Worm (Caenorhabditis elegans) whole organism, L1 larva: ENCODE measurements around the gene F11C1.1.

Experiments
- C34B4.2 ChIP-seq: sonication (generic microtip); optimal IDR thresholded peaks from 2 replicates; lab custom pipeline; 2017; ENCODE audit warnings: mild to moderate bottlenecking, missing genetic modification characterization, missing compliant biosample characterization
- Y116A8C.19 ChIP-seq: sonication (generic microtip); optimal IDR thresholded peaks from 2 replicates; lab custom pipeline; 2016; ENCODE audit warnings: missing compliant biosample characterization, missing genetic modification characterization, borderline replicate concordance
- alr-1 ChIP-seq: fragments of 200-800 bp; sonication (Bioruptor generic); optimal IDR thresholded peaks from 2 replicates; lab custom pipeline; 2018; ENCODE audit warnings: borderline replicate concordance, mild to moderate bottlenecking, missing genetic modification characterization, missing compliant biosample characterization
- ceh-82 ChIP-seq, 3 experiments: fragments of 150-350 bp in 1 of 3; sonication (generic microtip) in 2 of 3; optimal IDR thresholded peaks; 2 replicates each; lab custom pipeline; 2014 to 2017; ENCODE audit warnings: missing biosample characterization in 3 of 3, missing genetic modification characterization in 3 of 3
- ceh-88 ChIP-seq: fragments of 200-800 bp; sonication (Bioruptor generic); IDR thresholded peaks from 2 replicates; pipeline ENCODE4 v1.3.6; 2022; ENCODE audit warnings: missing genetic modification characterization, missing compliant biosample characterization
- ceh-90 ChIP-seq: sonication (generic microtip); optimal IDR thresholded peaks from 2 replicates; lab custom pipeline; 2016; ENCODE audit warnings: missing genetic modification characterization, missing compliant biosample characterization
- ces-1 ChIP-seq: fragments of 150-350 bp; optimal IDR thresholded peaks from 2 replicates; lab custom pipeline; 2014; ENCODE audit warnings: missing biosample characterization, missing genetic modification reagents, missing genetic modification characterization
- dsc-1 ChIP-seq: sonication (generic microtip); optimal IDR thresholded peaks from 2 replicates; lab custom pipeline; 2016; ENCODE audit warnings: mild to moderate bottlenecking, missing genetic modification characterization, missing compliant biosample characterization
- efl-3 ChIP-seq: fragments of 200-800 bp; sonication (Bioruptor generic); optimal IDR thresholded peaks from 2 replicates; lab custom pipeline; 2018; ENCODE audit warnings: mild to moderate bottlenecking, missing genetic modification characterization, missing compliant biosample characterization
- egl-13 ChIP-seq: sonication (generic microtip); optimal IDR thresholded peaks from 2 replicates; lab custom pipeline; 2016; ENCODE audit warnings: missing genotype, missing genetic modification reagents, missing genetic modification characterization, missing compliant biosample characterization
- egl-27 ChIP-seq, 2 experiments: fragments of 150-350 bp in 1 of 2; sonication (generic microtip); optimal IDR thresholded peaks; 3 replicates each; lab custom pipeline; 2017 to 2018; ENCODE audit warnings: missing biosample characterization in 2 of 2, missing genetic modification characterization in 2 of 2, missing genetic modification reagents in 2 of 2
- elt-2 ChIP-seq: sonication (generic microtip); optimal IDR thresholded peaks from 2 replicates; lab custom pipeline; 2016; ENCODE audit warnings: missing genetic modification characterization, mild to moderate bottlenecking, inconsistent platforms, missing compliant biosample characterization, missing genetic modification reagents
- elt-3 ChIP-seq, 6 experiments: fragments of 150-350 bp in 1 of 6; sonication (generic microtip); optimal IDR thresholded peaks; 2 replicates each; lab custom pipeline; 2017 to 2018; ENCODE audit warnings: missing biosample characterization in 6 of 6, missing genetic modification characterization in 6 of 6, inconsistent platforms in 1 of 6
- ets-5 ChIP-seq: fragments of 200-800 bp; sonication (Bioruptor generic); IDR thresholded peaks from 2 replicates; pipeline ENCODE4 v1.3.6; 2022; ENCODE audit warnings: missing genetic modification characterization, missing compliant biosample characterization
- fkh-10 ChIP-seq: sonication (generic microtip); optimal IDR thresholded peaks from 2 replicates; lab custom pipeline; 2017; ENCODE audit warnings: missing biosample characterization, missing genetic modification reagents, missing genetic modification characterization
- fkh-8 ChIP-seq: sonication (generic microtip); optimal IDR thresholded peaks from 2 replicates; lab custom pipeline; 2016; ENCODE audit warnings: mild to moderate bottlenecking, missing genetic modification characterization, missing compliant biosample characterization
- fos-1 ChIP-seq: fragments of 150-350 bp; optimal IDR thresholded peaks from 2 replicates; lab custom pipeline; 2014; ENCODE audit warnings: missing biosample characterization, missing genetic modification characterization
- hlh-17 ChIP-seq: fragments of 200-800 bp; sonication (Bioruptor generic); optimal IDR thresholded peaks from 2 replicates; lab custom pipeline; 2018; ENCODE audit warnings: missing genetic modification characterization, mild to moderate bottlenecking, missing compliant biosample characterization, moderate library complexity, borderline replicate concordance
- irx-1 ChIP-seq: sonication (generic microtip); optimal IDR thresholded peaks from 2 replicates; lab custom pipeline; 2016; ENCODE audit warnings: missing genetic modification characterization, missing compliant biosample characterization
- isw-1 ChIP-seq: fragments of 200-800 bp; sonication (Bioruptor generic); IDR thresholded peaks from 2 replicates; pipeline ENCODE4 v1.3.6; 2022; ENCODE audit warnings: missing genetic modification characterization, missing compliant biosample characterization
- jun-1 ChIP-seq: fragments of 150-350 bp; optimal IDR thresholded peaks from 2 replicates; lab custom pipeline; 2014; ENCODE audit warnings: missing biosample characterization, missing genetic modification reagents, missing genetic modification characterization
- lin-13 ChIP-seq: fragments of 150-350 bp; optimal IDR thresholded peaks from 2 replicates; lab custom pipeline; 2014; ENCODE audit warnings: missing biosample characterization, missing genetic modification reagents, missing genetic modification characterization
- lin-14 ChIP-seq: fragments of 200-800 bp; sonication (Bioruptor generic); optimal IDR thresholded peaks from 2 replicates; lab custom pipeline; 2018; ENCODE audit warnings: mild to moderate bottlenecking, missing genetic modification characterization, moderate library complexity, missing compliant biosample characterization
- lin-35 ChIP-seq, 2 experiments: fragments of 150-350 bp; optimal IDR thresholded peaks; 2 replicates each; lab custom pipeline; 2014; ENCODE audit warnings: missing biosample characterization in 2 of 2, missing genetic modification characterization in 2 of 2, missing genetic modification reagents in 2 of 2
- lin-39 ChIP-seq: fragments of 150-350 bp; optimal IDR thresholded peaks from 2 replicates; lab custom pipeline; 2014; ENCODE audit warnings: missing biosample characterization, missing genetic modification reagents, missing genetic modification characterization
- lir-3 ChIP-seq: sonication (generic microtip); optimal IDR thresholded peaks from 2 replicates; lab custom pipeline; 2016; ENCODE audit warnings: mild to moderate bottlenecking, missing genetic modification characterization, moderate library complexity, missing compliant biosample characterization; ENCODE audit not compliant: poor library complexity
- lsy-2 ChIP-seq, 2 experiments: fragments of 150-350 bp; optimal IDR thresholded peaks; 2 replicates each; lab custom pipeline; 2014; ENCODE audit warnings: missing biosample characterization in 2 of 2, missing genetic modification characterization in 2 of 2
- mab-9 ChIP-seq: fragments of 200-800 bp; sonication (Bioruptor generic); IDR thresholded peaks from 2 replicates; pipeline ENCODE4 v1.3.6; 2022; ENCODE audit warnings: missing genetic modification reagents, missing genetic modification characterization, missing compliant biosample characterization
- mdl-1 ChIP-seq, 2 experiments: fragments of 150-350 bp; optimal IDR thresholded peaks; 2 replicates each; lab custom pipeline; 2014 to 2017; ENCODE audit warnings: missing biosample characterization in 2 of 2, missing genetic modification characterization in 2 of 2, inconsistent platforms in 1 of 2
- mef-2 ChIP-seq: fragments of 150-350 bp; optimal IDR thresholded peaks from 2 replicates; lab custom pipeline; 2014; ENCODE audit warnings: missing biosample characterization, missing genetic modification characterization
- mep-1 ChIP-seq: fragments of 150-350 bp; optimal IDR thresholded peaks from 2 replicates; lab custom pipeline; 2014; ENCODE audit warnings: missing biosample characterization, missing genetic modification characterization
- nhr-11 ChIP-seq: fragments of 150-350 bp; optimal IDR thresholded peaks from 2 replicates; lab custom pipeline; 2014; ENCODE audit warnings: missing biosample characterization, missing genetic modification characterization
- nhr-12 ChIP-seq: sonication (generic microtip); optimal IDR thresholded peaks from 2 replicates; lab custom pipeline; 2017; ENCODE audit warnings: missing biosample characterization, missing genetic modification characterization
- nhr-19 ChIP-seq: fragments of 200-800 bp; sonication (Bioruptor generic); conservative IDR thresholded peaks from 2 replicates; pipeline ENCODE4 v1.3.6; 2022; ENCODE audit warnings: missing genetic modification characterization, missing compliant biosample characterization
- nhr-20 ChIP-seq: sonication (generic microtip); optimal IDR thresholded peaks from 2 replicates; lab custom pipeline; 2016; ENCODE audit warnings: mild to moderate bottlenecking, missing genetic modification characterization, missing compliant biosample characterization
- nhr-237 ChIP-seq: fragments of 150-350 bp; optimal IDR thresholded peaks from 2 replicates; lab custom pipeline; 2014; ENCODE audit warnings: missing biosample characterization, missing genetic modification characterization
- nhr-71 ChIP-seq: sonication (generic microtip); optimal IDR thresholded peaks from 2 replicates; lab custom pipeline; 2016; ENCODE audit warnings: mild to moderate bottlenecking, missing genetic modification characterization, moderate library complexity, missing compliant biosample characterization
- nhr-76 ChIP-seq: sonication (generic microtip); optimal IDR thresholded peaks from 2 replicates; lab custom pipeline; 2017; ENCODE audit warnings: missing biosample characterization, missing genetic modification characterization
- nhr-84 ChIP-seq: sonication (generic microtip); optimal IDR thresholded peaks from 2 replicates; lab custom pipeline; 2017; ENCODE audit warnings: missing biosample characterization, missing genetic modification characterization
- pag-3 ChIP-seq: sonication (generic microtip); optimal IDR thresholded peaks from 2 replicates; lab custom pipeline; 2017; ENCODE audit warnings: missing genetic modification characterization, mild to moderate bottlenecking, missing compliant biosample characterization, antibody characterized with exemption, borderline replicate concordance; ENCODE audit not compliant: insufficient read depth
- pqm-1 ChIP-seq: sonication (generic microtip); optimal IDR thresholded peaks from 3 replicates; lab custom pipeline; 2017; ENCODE audit warnings: missing biosample characterization, missing genetic modification characterization
- rnt-1 ChIP-seq: sonication (generic microtip); optimal IDR thresholded peaks from 2 replicates; lab custom pipeline; 2016; ENCODE audit warnings: mild to moderate bottlenecking, missing genetic modification characterization, moderate library complexity, missing compliant biosample characterization
- sup-37 ChIP-seq: fragments of 200-800 bp; sonication (Bioruptor generic); optimal IDR thresholded peaks from 2 replicates; lab custom pipeline; 2018; ENCODE audit warnings: mild to moderate bottlenecking, missing genetic modification characterization, missing compliant biosample characterization
- swsn-7 ChIP-seq: sonication (generic microtip); optimal IDR thresholded peaks from 2 replicates; lab custom pipeline; 2016; ENCODE audit warnings: missing genetic modification characterization, missing compliant biosample characterization
- tbx-2 ChIP-seq: sonication (generic microtip); optimal IDR thresholded peaks from 2 replicates; lab custom pipeline; 2016; ENCODE audit warnings: missing genetic modification characterization, missing compliant biosample characterization
- unc-86 ChIP-seq: sonication (generic microtip); optimal IDR thresholded peaks from 2 replicates; lab custom pipeline; 2016; ENCODE audit warnings: missing genetic modification characterization, missing compliant biosample characterization
- unc-98 ChIP-seq: fragments of 200-800 bp; sonication (Bioruptor generic); IDR thresholded peaks from 2 replicates; pipeline ENCODE4 v1.3.6; 2022; ENCODE audit warnings: missing genetic modification characterization, missing compliant biosample characterization
- vab-15 ChIP-seq: sonication (generic microtip); optimal IDR thresholded peaks from 2 replicates; lab custom pipeline; 2017; ENCODE audit warnings: missing genotype, mild to moderate bottlenecking, missing genetic modification characterization, missing compliant biosample characterization
- xbp-1 ChIP-seq: sonication (generic microtip); optimal IDR thresholded peaks from 2 replicates; lab custom pipeline; 2016; ENCODE audit warnings: missing genetic modification characterization, missing compliant biosample characterization
- zag-1 ChIP-seq: fragments of 150-350 bp; optimal IDR thresholded peaks from 2 replicates; lab custom pipeline; 2014; ENCODE audit warnings: missing biosample characterization, missing genetic modification characterization

Gene F11C1.1

DNA sequence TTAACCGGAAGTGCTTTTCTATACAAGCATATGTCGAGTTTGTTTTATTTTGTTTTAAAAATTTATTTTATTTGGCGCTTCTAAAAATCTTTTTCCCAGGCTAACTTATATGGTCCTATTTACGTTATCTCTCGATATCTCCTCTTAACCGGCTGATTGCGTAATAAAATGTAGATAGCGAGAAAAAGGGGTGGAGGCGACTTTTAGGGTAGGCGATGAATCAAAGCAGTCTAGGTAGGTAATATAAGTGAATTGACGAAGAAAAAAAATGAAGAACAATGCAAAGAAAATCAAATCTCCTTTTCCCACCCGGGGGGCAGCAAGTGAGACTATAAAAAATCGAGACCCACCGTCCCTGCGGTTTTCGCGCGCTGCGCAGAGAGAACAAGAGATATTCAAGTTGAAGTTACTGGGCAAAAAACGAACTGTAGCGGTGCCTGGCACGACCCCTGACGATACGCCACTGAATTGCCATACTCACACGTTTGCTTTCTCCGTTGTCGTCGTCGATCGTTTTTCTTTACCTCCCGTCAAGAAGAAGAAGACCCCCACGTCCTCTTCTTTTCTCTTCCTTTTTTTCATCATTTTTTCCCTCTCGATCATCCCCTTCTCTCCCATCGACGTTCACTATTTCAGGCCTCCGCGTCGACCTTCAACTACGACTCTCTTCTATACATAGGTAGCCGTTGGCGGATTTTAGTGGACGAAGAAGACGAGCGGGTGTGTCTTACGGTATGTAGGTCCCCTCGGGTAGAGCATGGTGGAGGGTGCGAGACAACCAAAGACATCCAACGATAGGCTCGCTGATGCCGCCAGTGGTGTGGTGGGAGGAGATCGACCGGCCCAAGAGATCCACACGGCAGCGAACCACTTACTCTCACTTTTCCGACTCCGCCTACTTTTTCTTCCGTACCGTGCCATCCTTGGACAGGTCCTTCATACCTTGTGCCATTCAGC, 17.8 kb upstream of the F11C1.1 start, which contains the start of gene nhr-25:
nhr-25 (plus strand) TSS at position 637 of the 957 bp plus-strand sequence.
- no peak for TF ChIP-seq ets-5
- no peak for TF ChIP-seq xbp-1 (tag; lab: Kevin White, UChicago)
- TF ChIP-seq hlh-17 (GFP tag; lab: Kevin White, UChicago): no peak
- TF ChIP-seq mdl-1 (tag; optimal IDR thresholded peaks at IDR 0.05; lab: Kevin White, UChicago): peak in 1 of 2 experiments; percentile 18
- TF ChIP-seq lin-39 (tag; lab: Kevin White, UChicago): no peak
- TF ChIP-seq isw-1: no peak
- TF ChIP-seq mef-2 (tag; lab: Kevin White, UChicago): no peak
- no peak for TF ChIP-seq dsc-1 (tag; lab: Kevin White, UChicago)
- TF ChIP-seq ceh-88: no peak
- no peak for TF ChIP-seq egl-27 (tag; optimal IDR thresholded peaks at IDR 0.05; lab: Kevin White, UChicago)
- TF ChIP-seq ceh-90 (tag; lab: Kevin White, UChicago): no peak
- TF ChIP-seq pqm-1 (tag; lab: Kevin White, UChicago): no peak
- peak; percentile 15 for TF ChIP-seq swsn-7 (tag; lab: Kevin White, UChicago)
- no peak for TF ChIP-seq elt-2 (tag; lab: Kevin White, UChicago)
- TF ChIP-seq nhr-19: peak; percentile 22; the same call in 1 of the 2 replicates
- no peak for TF ChIP-seq sup-37 (GFP tag; lab: Kevin White, UChicago)
- TF ChIP-seq jun-1 (tag; lab: Kevin White, UChicago): no peak
- no peak for TF ChIP-seq egl-13 (tag; lab: Kevin White, UChicago)
- no peak for TF ChIP-seq ces-1 (GFP tag; lab: Kevin White, UChicago)
- no peak for TF ChIP-seq unc-86 (tag; lab: Kevin White, UChicago)
- peak in 3 of 6 experiments; percentile 20 to 42 (median 22) for TF ChIP-seq elt-3 (tag; optimal IDR thresholded peaks at IDR 0.05; lab: Kevin White, UChicago)
- peak; percentile 19 for TF ChIP-seq tbx-2 (tag; lab: Kevin White, UChicago)
- TF ChIP-seq nhr-12 (tag; lab: Kevin White, UChicago): no peak
- no peak for TF ChIP-seq lir-3
- no peak for TF ChIP-seq vab-15
- no peak for TF ChIP-seq alr-1
- TF ChIP-seq nhr-76 (tag; lab: Kevin White, UChicago): no peak
- TF ChIP-seq irx-1 (tag; lab: Kevin White, UChicago): peak; percentile 17
- peak; percentile 84 for TF ChIP-seq lin-14 (GFP tag; lab: Kevin White, UChicago)
- TF ChIP-seq pag-3 (tag; lab: Kevin White, UChicago): peak; percentile 21
- TF ChIP-seq mep-1 (tag; lab: Kevin White, UChicago): no peak
- no peak for TF ChIP-seq zag-1
- TF ChIP-seq nhr-11 (tag; lab: Kevin White, UChicago): no peak
- no peak for TF ChIP-seq nhr-237 (tag; lab: Kevin White, UChicago)
- TF ChIP-seq nhr-20 (tag; lab: Kevin White, UChicago): peak; percentile 73
- TF ChIP-seq unc-98: no peak
- TF ChIP-seq fos-1 (tag; lab: Kevin White, UChicago): no peak
- no peak for TF ChIP-seq rnt-1
- no peak for TF ChIP-seq fkh-10 (GFP tag; lab: Kevin White, UChicago)
- TF ChIP-seq C34B4.2 (tag; lab: Kevin White, UChicago): no peak
- peak; percentile 77 for TF ChIP-seq nhr-71 (tag; lab: Kevin White, UChicago)
- TF ChIP-seq Y116A8C.19 (tag; lab: Kevin White, UChicago): no peak
- peak in 1 of 2 experiments; percentile 13 for TF ChIP-seq lsy-2 (tag; optimal IDR thresholded peaks at IDR 0.05; lab: Kevin White, UChicago)
- TF ChIP-seq ceh-82 (tag; optimal IDR thresholded peaks at IDR 0.05; lab: Kevin White, UChicago): no peak
- no peak for TF ChIP-seq fkh-8 (tag; lab: Kevin White, UChicago)
- no peak for TF ChIP-seq mab-9 (GFP tag; lab: Robert Waterston, UW)
- no peak for TF ChIP-seq lin-13 (GFP tag; lab: Kevin White, UChicago)
- TF ChIP-seq lin-35 (GFP tag; optimal IDR thresholded peaks at IDR 0.05; lab: Kevin White, UChicago): no peak
- TF ChIP-seq efl-3 (GFP tag; lab: Kevin White, UChicago): no peak
- no peak for TF ChIP-seq nhr-84 (tag; lab: Kevin White, UChicago)
